Worm (Caenorhabditis elegans) whole organism, L4 larva: ENCODE measurements around the gene tric-1B.2.

ENCODE experiments used
- Y105C5A.15 ChIP-seq: fragments of 200-800 bp; sonication (Bioruptor generic); IDR thresholded peaks from 2 replicates; pipeline ENCODE4 v1.3.6; 2022; ENCODE audit warnings: missing genetic modification characterization, missing compliant biosample characterization
- aly-2 ChIP-seq: sonication (generic microtip); optimal IDR thresholded peaks from 2 replicates; lab custom pipeline; 2018; ENCODE audit warnings: missing biosample characterization, missing genetic modification characterization
- ceh-82 ChIP-seq: sonication (generic microtip); optimal IDR thresholded peaks from 2 replicates; lab custom pipeline; 2017; ENCODE audit warnings: missing biosample characterization, missing genetic modification characterization
- egl-27 ChIP-seq: sonication (generic microtip); optimal IDR thresholded peaks from 3 replicates; lab custom pipeline; 2017; ENCODE audit warnings: missing biosample characterization, missing genetic modification reagents, missing genetic modification characterization
- hif-1 ChIP-seq, 2 experiments: sonication (generic microtip); optimal IDR thresholded peaks; 2 replicates each; lab custom pipeline; 2016 to 2017; ENCODE audit warnings: missing compliant biosample characterization in 2 of 2, missing genetic modification characterization in 2 of 2, missing genetic modification reagents in 2 of 2, missing genotype in 2 of 2, mild to moderate bottlenecking in 1 of 2
- lin-13 ChIP-seq: fragments of 150-350 bp; optimal IDR thresholded peaks from 2 replicates; lab custom pipeline; 2014; ENCODE audit warnings: missing biosample characterization, missing genetic modification reagents, missing genetic modification characterization
- nhr-237 ChIP-seq: sonication (generic microtip); optimal IDR thresholded peaks from 2 replicates; lab custom pipeline; 2017; ENCODE audit warnings: missing biosample characterization, missing genetic modification characterization
- nhr-6 ChIP-seq: fragments of 150-350 bp; optimal IDR thresholded peaks from 2 replicates; lab custom pipeline; 2014; ENCODE audit warnings: missing biosample characterization, missing genetic modification characterization
- nhr-77 ChIP-seq: fragments of 150-350 bp; optimal IDR thresholded peaks from 2 replicates; lab custom pipeline; 2014; ENCODE audit warnings: missing biosample characterization, missing genetic modification characterization
- pha-4 ChIP-seq, 2 experiments: fragments of 150-350 bp in 1 of 2; fragments of 200-800 bp in 1 of 2; sonication (Bioruptor generic) in 1 of 2; IDR thresholded peaks in 1 of 2; optimal IDR thresholded peaks in 1 of 2; 2 replicates each; pipeline versions ENCODE4 v1.3.6 to Lab custom; 2014 to 2022; ENCODE audit warnings: missing genetic modification characterization in 2 of 2, missing genetic modification reagents in 2 of 2, missing biosample characterization in 1 of 2, missing compliant biosample characterization in 1 of 2
- zag-1 ChIP-seq: fragments of 150-350 bp; optimal IDR thresholded peaks from 2 replicates; lab custom pipeline; 2014; ENCODE audit warnings: missing biosample characterization, missing genetic modification characterization

- TF ChIP-seq ceh-82 (tag; lab: Kevin White, UChicago) (no peak), Y105C5A.15 (GFP tag; lab: Robert Waterston, UW) (no peak), lin-13 (GFP tag; lab: Kevin White, UChicago) (no peak), egl-27 (tag; lab: Kevin White, UChicago) (no peak), pha-4 (GFP tag; IDR thresholded peaks at IDR 0.05; lab: Robert Waterston, UW) (no peak), pha-4 (tag; optimal IDR thresholded peaks at IDR 0.05; lab: Kevin White, UChicago) (no peak), aly-2 (no peak), nhr-237 (tag; lab: Kevin White, UChicago) (no peak), nhr-6 (no peak), nhr-77 (tag; lab: Kevin White, UChicago) (no peak), zag-1 (tag; lab: Kevin White, UChicago) (no peak), hif-1 (tag; optimal IDR thresholded peaks at IDR 0.05; lab: Kevin White, UChicago) (no peak)
Observed at ce11 chrII:12300680-12301079, 21.5 kb upstream of the tric-1B.2 start.
